Fruit fly (Drosophila melanogaster) whole organism, pupa: Measurements from ENCODE around the gene Mgstl.
A peak's percentile ranks its signal among the peaks of the same experiment; 100 is the strongest.

Experiments used
- CG10348 ChIP-seq: fragments of 200-800 bp; sonication (Bioruptor generic); IDR thresholded peaks from 2 replicates; pipeline ENCODE4 v1.3.6; 2022; ENCODE audit warnings: missing biosample characterization, missing genetic modification characterization
- CG12605 ChIP-seq: fragments of 200-800 bp; sonication (Bioruptor generic); IDR thresholded peaks from 2 replicates; pipeline ENCODE4 v1.3.6; 2022; ENCODE audit warnings: missing biosample characterization, missing genetic modification characterization
- CG13204 ChIP-seq: fragments of 200-800 bp; sonication (Bioruptor generic); optimal IDR thresholded peaks from 2 replicates; lab custom pipeline; 2018; ENCODE audit warnings: missing biosample characterization, mild to moderate bottlenecking, missing genetic modification characterization, moderate library complexity
- CG14655 ChIP-seq: fragments of 200-800 bp; sonication (Bioruptor generic); optimal IDR thresholded peaks from 3 replicates; lab custom pipeline; 2017; ENCODE audit warnings: mild to moderate bottlenecking, missing biosample characterization, missing genetic modification reagents, missing genetic modification characterization
- CG15710 ChIP-seq: fragments of 200-800 bp; sonication (Bioruptor generic); optimal IDR thresholded peaks from 2 replicates; lab custom pipeline; 2018; ENCODE audit warnings: missing biosample characterization, mild to moderate bottlenecking, missing genetic modification characterization, moderate library complexity
- CG17806 ChIP-seq: fragments of 200-800 bp; sonication (Bioruptor generic); optimal IDR thresholded peaks from 2 replicates; lab custom pipeline; 2018; ENCODE audit warnings: missing biosample characterization, mild to moderate bottlenecking, missing genetic modification characterization, moderate library complexity
- CG32121 ChIP-seq: fragments of 200-800 bp; sonication (Bioruptor generic); IDR thresholded peaks from 2 replicates; pipeline ENCODE4 v1.3.6; 2022; ENCODE audit warnings: missing biosample characterization, missing genetic modification characterization
- CG34367 ChIP-seq: fragments of 200-800 bp; sonication (Bioruptor generic); optimal IDR thresholded peaks from 2 replicates; lab custom pipeline; 2018; ENCODE audit warnings: missing biosample characterization, mild to moderate bottlenecking, missing genetic modification characterization
- CG4496 ChIP-seq: fragments of 200-800 bp; sonication (Bioruptor generic); IDR thresholded peaks from 3 replicates; pipeline ENCODE4 v1.3.6; 2022; ENCODE audit warnings: missing biosample characterization, missing genetic modification characterization
- CG8159 ChIP-seq: fragments of 200-800 bp; sonication (Bioruptor generic); optimal IDR thresholded peaks from 3 replicates; lab custom pipeline; 2018; ENCODE audit warnings: missing biosample characterization, mild to moderate bottlenecking, missing genetic modification characterization, moderate library complexity
- CG8301 ChIP-seq: fragments of 200-800 bp; sonication (Bioruptor generic); optimal IDR thresholded peaks from 2 replicates; lab custom pipeline; 2018; ENCODE audit warnings: missing biosample characterization, mild to moderate bottlenecking, missing genetic modification characterization
- CG9948 ChIP-seq: fragments of 200-800 bp; sonication (Bioruptor generic); optimal IDR thresholded peaks from 2 replicates; lab custom pipeline; 2018; ENCODE audit warnings: missing biosample characterization, mild to moderate bottlenecking, missing genetic modification characterization, moderate library complexity
- D1 ChIP-seq: fragments of 200-800 bp; sonication (Bioruptor generic); optimal IDR thresholded peaks from 2 replicates; lab custom pipeline; 2018; ENCODE audit warnings: missing biosample characterization, mild to moderate bottlenecking, missing genetic modification characterization, moderate library complexity
- EcR ChIP-seq: fragments of 200-800 bp; sonication (Bioruptor generic); optimal IDR thresholded peaks from 3 replicates; lab custom pipeline; 2019; ENCODE audit warnings: missing biosample characterization, missing genetic modification characterization, mild to moderate bottlenecking, moderate library complexity, missing genetic modification reagents
- Ets98B ChIP-seq: fragments of 200-800 bp; sonication (Bioruptor generic); IDR thresholded peaks from 2 replicates; pipeline ENCODE4 v1.3.6; 2022; ENCODE audit warnings: missing biosample characterization, missing genetic modification characterization
- Pif1A ChIP-seq: fragments of 200-800 bp; sonication (Bioruptor generic); optimal IDR thresholded peaks from 3 replicates; lab custom pipeline; 2016; ENCODE audit warnings: missing biosample characterization, missing genetic modification characterization
- Pif1B ChIP-seq: fragments of 200-800 bp; sonication (Bioruptor generic); optimal IDR thresholded peaks from 3 replicates; lab custom pipeline; 2016; ENCODE audit warnings: missing biosample characterization, missing genetic modification characterization
- Snoo ChIP-seq: fragments of 200-800 bp; sonication (Bioruptor generic); optimal IDR thresholded peaks from 3 replicates; lab custom pipeline; 2017; ENCODE audit warnings: missing biosample characterization, mild to moderate bottlenecking, missing genetic modification characterization, inconsistent platforms
- fd96Ca ChIP-seq: fragments of 200-800 bp; sonication (Bioruptor generic); IDR thresholded peaks from 3 replicates; pipeline ENCODE4 v1.3.6; 2022; ENCODE audit warnings: missing biosample characterization, missing genetic modification characterization
- gl ChIP-seq: fragments of 200-800 bp; sonication (Bioruptor generic); optimal IDR thresholded peaks from 2 replicates; lab custom pipeline; 2018; ENCODE audit warnings: missing biosample characterization, mild to moderate bottlenecking, missing genetic modification characterization
- rn ChIP-seq: fragments of 200-800 bp; sonication (Bioruptor generic); IDR thresholded peaks from 2 replicates; pipeline ENCODE4 v1.3.6; 2022; ENCODE audit warnings: missing biosample characterization, missing genetic modification characterization

Mgstl gene

DNA sequence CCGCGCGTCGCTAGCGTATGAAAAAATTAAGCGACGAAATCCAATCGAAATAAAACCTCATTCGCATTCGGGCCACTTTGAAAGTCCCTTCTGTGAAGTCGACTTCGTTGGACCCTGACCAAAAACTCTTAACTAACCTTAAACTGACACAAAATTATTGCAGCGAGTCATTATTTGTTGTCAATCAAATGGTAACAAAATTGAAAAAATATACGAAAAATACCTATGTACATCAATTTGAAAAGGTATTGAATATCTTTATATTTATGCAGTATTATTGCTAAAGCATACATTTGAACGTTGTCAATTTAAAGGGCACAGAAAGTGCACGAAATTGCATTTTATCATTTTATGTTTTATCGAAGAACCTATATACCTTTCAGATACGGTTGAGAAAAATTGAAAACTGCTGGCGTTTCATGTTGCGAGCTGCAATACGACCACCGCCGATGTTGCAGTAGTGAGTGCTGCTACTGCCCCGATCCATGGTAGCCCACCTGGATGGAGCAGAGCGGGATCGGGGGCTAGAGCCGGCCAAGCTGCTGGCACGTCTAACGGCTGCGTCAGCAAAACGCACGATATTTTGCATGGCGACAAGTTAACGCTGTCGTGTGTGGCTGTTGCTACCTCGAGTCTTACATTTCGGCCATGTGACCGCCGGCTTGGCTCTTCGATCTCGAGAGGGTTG lies 31.9 kb downstream of the Mgstl start:
- TF ChIP-seq CG8301 (peak; percentile 63), fd96Ca (no peak), gl (tag; lab: Kevin White, UChicago) (no peak), CG17806 (tag; lab: Kevin White, UChicago) (peak; percentile 43), Ets98B (GFP tag; lab: Robert Waterston, UW) (no peak; the same call in 1 of the 2 replicates), CG32121 (GFP tag; lab: Robert Waterston, UW) (no peak), CG15710 (peak; percentile 58), CG4496 (GFP tag; lab: Robert Waterston, UW) (no peak), EcR (GFP tag; lab: Kevin White, UChicago) (no peak), Pif1B (GFP tag; lab: Kevin White, UChicago) (peak; percentile 48), D1 (tag; lab: Kevin White, UChicago) (no peak), Snoo (tag; lab: Kevin White, UChicago) (no peak), CG8159 (tag; lab: Kevin White, UChicago) (peak; percentile 55), Pif1A (GFP tag; lab: Kevin White, UChicago) (peak; percentile 31), CG14655 (peak; percentile 68), CG12605 (no peak), CG10348 (GFP tag; lab: Robert Waterston, UW) (no peak), CG34367 (tag; lab: Kevin White, UChicago) (peak; percentile 40), CG13204 (no peak), CG9948 (peak; percentile 67), rn (GFP tag; lab: Robert Waterston, UW) (no peak)

- TF ChIP-seq CG14655: peak; percentile 75
- TF ChIP-seq Ets98B (GFP tag; lab: Robert Waterston, UW): peak; percentile 77
- peak; percentile 59 for TF ChIP-seq CG12605
- peak; percentile 76 for TF ChIP-seq CG32121 (GFP tag; lab: Robert Waterston, UW)
- peak; percentile 37 for TF ChIP-seq Snoo (tag; lab: Kevin White, UChicago)
- TF ChIP-seq fd96Ca: peak; percentile 87
- peak; percentile 48 for TF ChIP-seq CG8159 (tag; lab: Kevin White, UChicago)
- peak; percentile 89 for TF ChIP-seq CG4496 (GFP tag; lab: Robert Waterston, UW)
- TF ChIP-seq rn (GFP tag; lab: Robert Waterston, UW): no peak
- TF ChIP-seq CG34367 (tag; lab: Kevin White, UChicago): peak; percentile 10
- TF ChIP-seq gl (tag; lab: Kevin White, UChicago): no peak
- TF ChIP-seq CG9948: peak; percentile 57
- peak; percentile 61 for TF ChIP-seq CG17806 (tag; lab: Kevin White, UChicago)
- no peak for TF ChIP-seq D1 (tag; lab: Kevin White, UChicago)
- TF ChIP-seq CG15710: peak; percentile 39
- peak; percentile 69 for TF ChIP-seq CG8301
- no peak for TF ChIP-seq EcR (GFP tag; lab: Kevin White, UChicago)
- no peak for TF ChIP-seq CG10348 (GFP tag; lab: Robert Waterston, UW)
- TF ChIP-seq CG13204: no peak
- TF ChIP-seq Pif1B (GFP tag; lab: Kevin White, UChicago): peak; percentile 54
- TF ChIP-seq Pif1A (GFP tag; lab: Kevin White, UChicago): peak; percentile 70
These were observed 32.4 kb downstream of the Mgstl start for dm6 chrX:21074329-21074708.

- TF ChIP-seq fd96Ca: no peak
- no peak for TF ChIP-seq CG15710
- no peak for TF ChIP-seq CG4496 (GFP tag; lab: Robert Waterston, UW)
- TF ChIP-seq CG34367 (tag; lab: Kevin White, UChicago): no peak
- no peak for TF ChIP-seq Pif1A (GFP tag; lab: Kevin White, UChicago)
- no peak for TF ChIP-seq gl (tag; lab: Kevin White, UChicago)
- no peak for TF ChIP-seq Pif1B (GFP tag; lab: Kevin White, UChicago)
- no peak for TF ChIP-seq CG14655
- TF ChIP-seq EcR (GFP tag; lab: Kevin White, UChicago): no peak
- TF ChIP-seq CG9948: no peak
- TF ChIP-seq CG32121 (GFP tag; lab: Robert Waterston, UW): no peak
- TF ChIP-seq, all 21 proteins: peak for 0
These were observed 38.4 kb downstream of the Mgstl start for dm6 chrX:21080335-21080734.

- no peak for TF ChIP-seq CG15710
- peak; percentile 50; the same call in 1 of the 3 replicates for TF ChIP-seq CG4496 (GFP tag; lab: Robert Waterston, UW)
These were observed 41.3 kb downstream of the Mgstl start for dm6 chrX:21083246-21083645.

DNA sequence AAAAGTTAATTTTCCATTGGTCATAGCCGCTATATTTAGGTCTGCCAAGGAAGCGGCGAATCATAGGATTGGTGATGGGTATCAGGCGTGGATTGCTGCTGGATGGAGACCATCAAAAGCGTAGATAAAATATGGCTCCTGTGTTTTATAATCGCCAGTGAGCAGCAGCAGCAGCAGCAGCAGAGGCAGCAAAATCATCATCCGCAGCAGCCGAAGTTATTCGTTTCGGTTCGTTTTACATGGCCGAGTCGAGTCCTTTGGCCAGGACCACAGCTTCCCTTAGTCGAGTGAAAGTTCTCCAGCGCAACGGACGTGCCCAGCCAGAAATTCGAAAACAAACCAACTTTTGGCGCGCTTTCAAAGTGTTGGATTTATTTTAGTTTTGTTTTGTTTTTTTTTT lies 51.6 kb downstream of the Mgstl start, which contains the start of gene stg1:
TSS of gene stg1 (plus strand) at position 301 of the 400 bp plus-strand sequence.
- TF ChIP-seq CG8301: no peak
